Worm (Caenorhabditis elegans): ENCODE results near the gene trx-5.

trx-5 gene

DNA sequence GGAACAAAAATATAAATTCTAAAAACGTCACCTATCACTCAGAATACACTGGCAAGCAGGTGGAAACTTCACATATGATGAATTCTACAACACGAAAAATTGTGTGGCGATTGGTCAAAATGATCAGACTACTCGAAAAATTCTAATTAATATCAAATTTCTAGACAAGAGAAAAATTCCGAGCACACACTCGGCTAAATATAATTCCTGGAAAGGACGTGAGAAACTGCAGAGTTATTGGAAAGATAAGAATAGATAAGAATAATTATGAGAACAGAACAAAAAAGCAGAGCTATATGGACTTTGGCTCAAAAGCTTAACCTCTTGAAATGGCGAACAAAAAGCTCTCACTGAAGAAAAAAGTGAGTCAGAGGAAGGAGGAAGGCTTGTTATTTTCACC is 47.0 kb downstream of the trx-5 start:
- TF ChIP-seq hlh-12 (tag; optimal IDR thresholded peaks at IDR 0.05): no peak
- no peak for TF ChIP-seq ama-1 (optimal IDR thresholded peaks at IDR 0.05)
- TF ChIP-seq ama-1 (GFP tag; optimal IDR thresholded peaks at IDR 0.05): no peak
- TF ChIP-seq ZK185.1 (tag; optimal IDR thresholded peaks at IDR 0.05; ENCODE audit: poor library complexity, severe bottlenecking): no peak
- no peak for TF ChIP-seq ceh-40 (GFP tag; IDR thresholded peaks at IDR 0.05)
- no peak for TF ChIP-seq D2030.7 (GFP tag; IDR thresholded peaks at IDR 0.05)
- TF ChIP-seq sdz-38 (tag; optimal IDR thresholded peaks at IDR 0.05): no peak
- TF ChIP-seq dpff-1 (tag; optimal IDR thresholded peaks at IDR 0.05): no peak

DNA sequence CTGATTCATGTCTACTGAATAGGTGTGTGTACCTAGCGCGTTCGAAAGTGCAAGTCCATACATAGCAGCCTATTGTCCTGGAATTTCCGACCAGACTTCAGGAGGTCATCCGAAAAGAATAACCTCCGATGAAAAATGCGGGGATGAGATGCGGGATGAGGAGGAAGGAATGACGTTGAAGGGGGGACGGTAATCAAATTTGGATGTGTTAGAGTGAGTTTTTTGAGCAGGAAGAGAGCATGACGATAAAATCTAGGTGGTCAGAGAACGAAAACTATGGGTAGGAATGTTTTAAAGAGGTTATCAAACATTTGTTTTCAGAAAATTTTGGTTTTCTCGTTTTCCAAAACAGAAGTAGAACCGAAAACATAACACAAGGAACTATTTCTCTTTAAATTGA is 48.2 kb downstream of the trx-5 start:
- TF ChIP-seq lsl-1 (GFP tag; optimal IDR thresholded peaks at IDR 0.05) (no peak), ceh-100 (GFP tag; IDR thresholded peaks at IDR 0.05) (no peak), ama-1 (optimal IDR thresholded peaks at IDR 0.05) (no peak), ama-1 (GFP tag; optimal IDR thresholded peaks at IDR 0.05) (no peak), ceh-58 (GFP tag; IDR thresholded peaks at IDR 0.05) (no peak), snpc-4 (GFP tag; optimal IDR thresholded peaks at IDR 0.05) (no peak), snpc-4 (tag; optimal IDR thresholded peaks at IDR 0.05) (no peak), ceh-40 (GFP tag; IDR thresholded peaks at IDR 0.05) (no peak), aptf-3 (GFP tag; IDR thresholded peaks at IDR 0.05) (no peak), F39B2.1 (GFP tag; IDR thresholded peaks at IDR 0.05) (no peak), tbx-9 (tag; optimal IDR thresholded peaks at IDR 0.05; ENCODE audit: borderline replicate concordance) (no peak), F33H1.4 (GFP tag; IDR thresholded peaks at IDR 0.05) (no peak), ztf-25 (GFP tag; IDR thresholded peaks at IDR 0.05) (no peak), efl-1 (GFP tag; optimal IDR thresholded peaks at IDR 0.05) (no peak), ztf-28 (GFP tag; IDR thresholded peaks at IDR 0.05) (no peak)
